Worm (Caenorhabditis elegans) whole organism, mixed stage, embryonic: ENCODE data around the gene C06E4.2.

Source experiments
- bed-3 ChIP-seq: fragments of 200-800 bp; sonication (Bioruptor generic); optimal IDR thresholded peaks from 3 replicates; lab custom pipeline; 2018; ENCODE audit warnings: mild to moderate bottlenecking, missing genetic modification characterization, moderate library complexity, missing compliant biosample characterization
- blmp-1 ChIP-seq: fragments of 150-350 bp; optimal IDR thresholded peaks from 2 replicates; lab custom pipeline; 2014; ENCODE audit warnings: missing biosample characterization, missing genetic modification characterization
- ceh-39 ChIP-seq: fragments of 150-350 bp; optimal IDR thresholded peaks from 2 replicates; lab custom pipeline; 2014; ENCODE audit warnings: missing biosample characterization, missing genetic modification characterization
- ceh-43 ChIP-seq: fragments of 200-800 bp; sonication (Bioruptor generic); optimal IDR thresholded peaks from 2 replicates; lab custom pipeline; 2018; ENCODE audit warnings: mild to moderate bottlenecking, missing genetic modification characterization, moderate library complexity, missing compliant biosample characterization
- ceh-83 ChIP-seq: fragments of 200-800 bp; sonication (Bioruptor generic); optimal IDR thresholded peaks from 2 replicates; lab custom pipeline; 2018; ENCODE audit warnings: mild to moderate bottlenecking, missing genetic modification characterization, missing compliant biosample characterization
- ces-1 ChIP-seq: fragments of 150-350 bp; optimal IDR thresholded peaks from 2 replicates; lab custom pipeline; 2014; ENCODE audit warnings: missing biosample characterization, missing genetic modification reagents, missing genetic modification characterization
- cnd-1 ChIP-seq: fragments of 200-800 bp; sonication (Bioruptor generic); optimal IDR thresholded peaks from 2 replicates; lab custom pipeline; 2018; ENCODE audit warnings: mild to moderate bottlenecking, missing genetic modification characterization, missing compliant biosample characterization
- drap-1 ChIP-seq: fragments of 200-800 bp; sonication (Bioruptor generic); optimal IDR thresholded peaks from 3 replicates; lab custom pipeline; 2018; ENCODE audit warnings: mild to moderate bottlenecking, missing genetic modification characterization, missing compliant biosample characterization
- elt-1 ChIP-seq: sonication (generic microtip); optimal IDR thresholded peaks from 2 replicates; lab custom pipeline; 2017; ENCODE audit warnings: missing genetic modification characterization, mild to moderate bottlenecking, missing compliant biosample characterization, antibody characterized with exemption, moderate library complexity, borderline replicate concordance; ENCODE audit not compliant: insufficient read depth
- elt-3 ChIP-seq: fragments of 150-350 bp; optimal IDR thresholded peaks from 2 replicates; lab custom pipeline; 2014; ENCODE audit warnings: missing biosample characterization, missing genetic modification characterization
- flh-1 ChIP-seq: fragments of 200-800 bp; sonication (Bioruptor generic); optimal IDR thresholded peaks from 2 replicates; lab custom pipeline; 2018; ENCODE audit warnings: mild to moderate bottlenecking, missing genetic modification characterization, moderate library complexity, missing compliant biosample characterization
- ham-2 ChIP-seq: fragments of 200-800 bp; sonication (Bioruptor generic); optimal IDR thresholded peaks from 2 replicates; lab custom pipeline; 2018; ENCODE audit warnings: mild to moderate bottlenecking, missing genetic modification characterization, missing compliant biosample characterization
- hlh-1 ChIP-seq: fragments of 150-350 bp; optimal IDR thresholded peaks from 2 replicates; lab custom pipeline; 2014; ENCODE audit warnings: missing biosample characterization, missing genetic modification reagents, missing genetic modification characterization
- lin-13 ChIP-seq: fragments of 150-350 bp; optimal IDR thresholded peaks from 2 replicates; lab custom pipeline; 2014; ENCODE audit warnings: missing biosample characterization, missing genetic modification characterization
- lin-32 ChIP-seq: fragments of 200-800 bp; sonication (Bioruptor generic); optimal IDR thresholded peaks from 2 replicates; lab custom pipeline; 2018; ENCODE audit warnings: mild to moderate bottlenecking, missing genetic modification characterization, missing compliant biosample characterization
- mab-5 ChIP-seq: fragments of 150-350 bp; optimal IDR thresholded peaks from 2 replicates; lab custom pipeline; 2014; ENCODE audit warnings: missing biosample characterization, missing genetic modification characterization
- mep-1 ChIP-seq: fragments of 150-350 bp; optimal IDR thresholded peaks from 2 replicates; lab custom pipeline; 2017; ENCODE audit warnings: missing biosample characterization, missing genetic modification reagents, missing genetic modification characterization, inconsistent platforms
- mls-2 ChIP-seq: sonication (generic microtip); optimal IDR thresholded peaks from 2 replicates; lab custom pipeline; 2016; ENCODE audit warnings: mild to moderate bottlenecking, missing genetic modification characterization, moderate library complexity, missing compliant biosample characterization
- nhr-12 ChIP-seq: fragments of 150-350 bp; optimal IDR thresholded peaks from 2 replicates; lab custom pipeline; 2014; ENCODE audit warnings: missing biosample characterization, missing genetic modification characterization
- nhr-2 ChIP-seq: fragments of 150-350 bp; optimal IDR thresholded peaks from 2 replicates; lab custom pipeline; 2014; ENCODE audit warnings: missing biosample characterization, missing genetic modification characterization
- nhr-237 ChIP-seq: fragments of 150-350 bp; optimal IDR thresholded peaks from 2 replicates; lab custom pipeline; 2014; ENCODE audit warnings: missing biosample characterization, missing genetic modification characterization
- nhr-28 ChIP-seq: fragments of 150-350 bp; optimal IDR thresholded peaks from 2 replicates; lab custom pipeline; 2014; ENCODE audit warnings: missing biosample characterization, missing genetic modification characterization
- nhr-76 ChIP-seq: sonication (generic microtip); optimal IDR thresholded peaks from 2 replicates; lab custom pipeline; 2017; ENCODE audit warnings: missing biosample characterization, missing genetic modification characterization
- sem-2 ChIP-seq: fragments of 200-800 bp; sonication (Bioruptor generic); optimal IDR thresholded peaks from 2 replicates; lab custom pipeline; 2018; ENCODE audit warnings: mild to moderate bottlenecking, missing genetic modification characterization, missing compliant biosample characterization
- snpc-4 ChIP-seq: fragments of 150-350 bp; optimal IDR thresholded peaks from 2 replicates; lab custom pipeline; 2014; ENCODE audit warnings: missing biosample characterization, missing genetic modification characterization
- sptf-1 ChIP-seq: sonication (generic microtip); optimal IDR thresholded peaks from 2 replicates; lab custom pipeline; 2017; ENCODE audit warnings: mild to moderate bottlenecking, missing genetic modification characterization, moderate library complexity, missing compliant biosample characterization
- tbx-8 ChIP-seq: fragments of 200-800 bp; sonication (Bioruptor generic); optimal IDR thresholded peaks from 2 replicates; lab custom pipeline; 2018; ENCODE audit warnings: mild to moderate bottlenecking, missing genetic modification characterization, moderate library complexity, missing compliant biosample characterization
- unc-120 ChIP-seq: sonication (generic microtip); optimal IDR thresholded peaks from 2 replicates; lab custom pipeline; 2017; ENCODE audit warnings: missing genetic modification characterization, missing compliant biosample characterization; ENCODE audit not compliant: poor library complexity, severe bottlenecking
- unc-39 ChIP-seq: fragments of 150-350 bp; optimal IDR thresholded peaks from 2 replicates; lab custom pipeline; 2014; ENCODE audit warnings: missing biosample characterization, missing genetic modification characterization
- unc-62 ChIP-seq: fragments of 150-350 bp; optimal IDR thresholded peaks from 2 replicates; lab custom pipeline; 2014; ENCODE audit warnings: missing biosample characterization, missing genetic modification reagents, missing genetic modification characterization
- zip-8 ChIP-seq: fragments of 150-350 bp; optimal IDR thresholded peaks from 2 replicates; lab custom pipeline; 2014; ENCODE audit warnings: missing biosample characterization, missing genetic modification characterization

Gene C06E4.2

DNA sequence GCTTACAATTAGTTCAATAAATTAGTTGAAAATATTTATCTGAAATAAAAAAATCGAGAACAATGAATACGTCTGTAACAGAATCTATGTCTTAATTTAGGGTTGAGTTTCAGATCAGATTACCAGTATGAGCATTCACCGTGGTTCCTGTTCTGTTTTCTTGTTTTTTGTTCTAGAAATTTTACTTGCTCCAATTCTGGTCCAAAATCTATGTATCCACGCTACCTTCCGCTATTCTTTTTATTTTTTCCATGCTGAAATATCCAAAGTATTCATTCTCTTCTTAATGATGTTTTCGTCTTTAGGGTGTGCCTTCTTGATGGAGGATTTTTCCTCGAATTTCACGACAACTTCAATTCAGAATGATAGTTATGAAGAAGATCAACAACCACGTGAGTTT lies 28.6 kb downstream of the C06E4.2 start, which contains the start of gene npr-27:
Gene npr-27 (plus strand): TSS at position 301 of the 400 bp plus-strand sequence.
- no peak for TF ChIP-seq nhr-237
- TF ChIP-seq sem-2 (GFP tag; lab: Kevin White, UChicago), result no peak
- no peak for TF ChIP-seq ces-1 (GFP tag; lab: Kevin White, UChicago)
- TF ChIP-seq sptf-1 (tag; lab: Kevin White, UChicago), result no peak
- no peak for TF ChIP-seq blmp-1
- TF ChIP-seq mab-5 (tag; lab: Kevin White, UChicago), result no peak
- no peak for TF ChIP-seq ceh-83 (GFP tag; lab: Kevin White, UChicago)
- no peak for TF ChIP-seq lin-13
- TF ChIP-seq elt-3, result no peak
- TF ChIP-seq flh-1, result no peak
- TF ChIP-seq snpc-4 (tag; lab: Kevin White, UChicago), result no peak
- no peak for TF ChIP-seq elt-1 (tag; lab: Kevin White, UChicago)
- no peak for TF ChIP-seq zip-8 (tag; lab: Kevin White, UChicago)
- no peak for TF ChIP-seq nhr-2 (tag; lab: Kevin White, UChicago)
- TF ChIP-seq ceh-39 (tag; lab: Kevin White, UChicago), result no peak
- no peak for TF ChIP-seq drap-1
- no peak for TF ChIP-seq cnd-1 (tag; lab: Kevin White, UChicago)
- TF ChIP-seq lin-32 (GFP tag; lab: Kevin White, UChicago), result no peak
- no peak for TF ChIP-seq hlh-1 (tag; lab: Kevin White, UChicago)

DNA sequence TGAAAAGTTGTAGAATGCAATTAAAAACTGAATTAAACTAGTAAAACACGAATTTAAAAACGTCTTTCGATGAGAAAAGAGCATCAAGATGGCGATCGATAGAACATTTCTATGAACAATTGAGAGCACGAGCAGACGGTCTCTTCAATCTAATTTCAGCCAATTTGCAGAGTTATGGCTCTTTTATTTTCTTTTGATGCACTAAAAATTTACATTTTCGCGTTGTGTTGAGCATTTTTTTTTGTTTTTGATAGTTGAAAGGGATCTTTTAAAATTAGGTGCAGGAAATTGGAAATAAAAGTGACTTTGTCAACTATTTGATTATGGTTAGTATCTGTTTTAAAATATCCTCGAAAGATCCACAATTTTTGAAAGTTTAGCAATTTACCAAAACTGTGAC lies 32.2 kb downstream of the C06E4.2 start, which contains the start of gene F42C5.6:
Gene F42C5.6 (minus strand): TSS at position 101 of the 400 bp plus-strand sequence.
- TF ChIP-seq flh-1 (no peak), ceh-39 (tag; lab: Kevin White, UChicago) (no peak), unc-39 (no peak), tbx-8 (no peak), mep-1 (tag; lab: Kevin White, UChicago) (no peak), ceh-83 (GFP tag; lab: Kevin White, UChicago) (no peak), nhr-2 (tag; lab: Kevin White, UChicago) (no peak), sem-2 (GFP tag; lab: Kevin White, UChicago) (no peak), elt-1 (tag; lab: Kevin White, UChicago) (no peak), cnd-1 (tag; lab: Kevin White, UChicago) (no peak), nhr-76 (no peak), blmp-1 (no peak), zip-8 (tag; lab: Kevin White, UChicago) (no peak), unc-62 (no peak), sptf-1 (tag; lab: Kevin White, UChicago) (no peak), elt-3 (no peak), lin-13 (no peak), unc-120 (no peak), snpc-4 (tag; lab: Kevin White, UChicago) (no peak)

DNA sequence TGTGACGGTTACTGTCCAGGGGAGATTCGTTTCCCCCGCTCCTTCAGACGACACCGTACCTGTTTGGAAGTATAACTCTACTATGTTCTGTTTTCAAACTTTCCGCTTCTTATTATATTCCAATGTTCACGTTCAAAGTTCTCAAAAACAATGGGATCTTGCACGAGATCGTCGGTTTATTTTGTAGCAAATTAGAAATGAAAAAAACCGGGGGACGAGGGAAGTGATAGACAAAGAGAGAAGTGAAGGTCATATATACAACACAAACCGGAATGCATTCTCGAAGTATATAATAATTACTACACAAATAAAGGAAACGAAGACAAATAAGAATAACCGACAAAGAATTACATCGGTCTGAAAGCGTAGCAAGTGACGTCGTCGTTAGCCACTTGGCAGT lies 32.9 kb downstream of the C06E4.2 start:
- TF ChIP-seq unc-39, result no peak
- no peak for TF ChIP-seq hlh-1 (tag; lab: Kevin White, UChicago)
- no peak for TF ChIP-seq bed-3
- no peak for TF ChIP-seq ceh-43 (GFP tag; lab: Kevin White, UChicago)
- TF ChIP-seq mls-2, result no peak
- TF ChIP-seq sptf-1 (tag; lab: Kevin White, UChicago), result no peak
- TF ChIP-seq drap-1, result no peak
- TF ChIP-seq blmp-1, result no peak
- TF ChIP-seq zip-8 (tag; lab: Kevin White, UChicago), result no peak
- no peak for TF ChIP-seq nhr-28 (tag; lab: Kevin White, UChicago)
- TF ChIP-seq, all 35 proteins: peak for 0

DNA sequence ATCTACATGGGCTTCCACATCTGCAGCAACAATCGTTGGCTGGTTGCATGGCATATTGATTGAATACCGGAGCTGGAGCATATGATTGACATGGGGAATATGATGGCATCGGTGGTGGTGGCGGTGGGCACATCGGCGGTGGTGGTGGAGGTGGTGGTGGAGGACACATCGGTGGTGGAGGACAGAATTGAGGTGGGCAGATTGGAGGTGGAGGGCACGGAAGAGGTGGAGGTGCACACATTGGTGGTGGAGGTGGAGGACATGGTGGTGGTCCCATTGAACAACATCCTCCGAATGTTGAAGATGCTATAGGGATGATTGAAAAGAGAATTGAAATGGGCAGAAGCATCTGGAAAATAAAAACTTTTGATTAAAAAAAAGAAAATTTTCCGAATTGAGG lies 33.6 kb downstream of the C06E4.2 start, which contains the start of gene grl-4:
Gene grl-4 (minus strand): TSS at position 351 of the 400 bp plus-strand sequence.
- TF ChIP-seq nhr-12 (tag; lab: Kevin White, UChicago), result no peak
- TF ChIP-seq sptf-1 (tag; lab: Kevin White, UChicago), result peak; percentile 5

DNA sequence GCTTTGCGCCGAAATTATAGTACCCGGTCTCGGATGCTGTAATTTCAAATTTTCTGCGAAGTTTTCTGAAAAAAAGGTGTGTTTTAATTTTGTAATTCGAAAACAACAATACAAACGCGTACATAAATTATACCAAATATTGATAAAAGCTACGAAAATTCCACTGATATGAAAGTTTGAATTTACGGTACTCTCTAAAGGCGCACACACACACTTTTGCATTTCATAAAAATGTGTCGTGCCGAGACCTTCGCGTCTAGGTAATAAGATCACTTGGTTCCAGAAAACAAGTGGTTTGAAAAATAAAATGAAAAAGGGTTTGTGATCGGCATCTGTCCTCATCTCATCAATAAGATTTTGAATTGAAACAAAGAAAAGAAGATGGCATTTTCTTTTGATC lies 34.1 kb downstream of the C06E4.2 start:
- no peak for TF ChIP-seq flh-1
- TF ChIP-seq hlh-1 (tag; lab: Kevin White, UChicago), result no peak
- TF ChIP-seq zip-8 (tag; lab: Kevin White, UChicago), result no peak
- TF ChIP-seq ceh-43 (GFP tag; lab: Kevin White, UChicago), result no peak
- TF ChIP-seq bed-3, result no peak
- no peak for TF ChIP-seq mls-2
- TF ChIP-seq ceh-39 (tag; lab: Kevin White, UChicago), result no peak
- no peak for TF ChIP-seq nhr-28 (tag; lab: Kevin White, UChicago)
- no peak for TF ChIP-seq blmp-1
- TF ChIP-seq nhr-12 (tag; lab: Kevin White, UChicago), result no peak
- no peak for TF ChIP-seq cnd-1 (tag; lab: Kevin White, UChicago)
- no peak for TF ChIP-seq ham-2 (GFP tag; lab: Kevin White, UChicago)
- TF ChIP-seq mep-1 (tag; lab: Kevin White, UChicago), result no peak
- TF ChIP-seq elt-3, result no peak
- TF ChIP-seq tbx-8, result no peak
- TF ChIP-seq elt-1 (tag; lab: Kevin White, UChicago), result no peak
- no peak for TF ChIP-seq nhr-237
- TF ChIP-seq unc-120, result no peak
- no peak for TF ChIP-seq mab-5 (tag; lab: Kevin White, UChicago)
- no peak for TF ChIP-seq snpc-4 (tag; lab: Kevin White, UChicago)
